Worm (Caenorhabditis elegans): ENCODE data around the gene glb-28.

DNA sequence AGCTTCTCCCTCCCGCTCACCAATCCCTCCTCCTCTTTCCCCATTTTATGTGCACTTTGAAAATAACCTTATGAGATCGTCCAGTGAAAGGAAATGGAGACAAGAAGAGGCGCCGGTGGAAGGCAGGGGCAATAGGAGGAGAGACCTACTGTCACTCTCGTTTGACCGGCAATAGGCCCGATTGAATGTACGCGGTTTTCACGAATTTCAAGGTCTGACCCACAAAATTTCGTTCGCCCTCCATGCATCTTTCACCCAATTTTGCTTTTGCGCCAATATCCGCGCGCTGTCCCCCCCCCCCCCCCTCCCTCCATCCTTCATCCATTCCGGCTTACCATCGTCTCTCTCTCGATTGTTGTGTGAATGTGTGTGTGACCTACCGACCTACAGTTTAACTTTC is 9.4 kb downstream of the glb-28 start:
- TF ChIP-seq sea-2 (GFP tag; IDR thresholded peaks at IDR 0.05) (no peak), hmg-20 (GFP tag; IDR thresholded peaks at IDR 0.05) (no peak), pha-4 (tag; optimal IDR thresholded peaks at IDR 0.05) (no peak), let-607 (tag; optimal IDR thresholded peaks at IDR 0.05) (no peak), B0336.3 (GFP tag; IDR thresholded peaks at IDR 0.05) (no peak), tbx-9 (tag; optimal IDR thresholded peaks at IDR 0.05; ENCODE audit: borderline replicate concordance) (no peak), snpc-3.4 (tag; optimal IDR thresholded peaks at IDR 0.05) (no peak), zfh-2 (GFP tag; conservative IDR thresholded peaks at IDR 0.05) (peak; percentile 65)

Measured in whole organism, young adult.